Worm (Caenorhabditis elegans) whole organism, L1 larva: ENCODE results near the gene C16C8.5.
A peak's percentile ranks its signal among the peaks of the same experiment; 100 is the strongest.

Experiments
- C04F5.9 ChIP-seq: sonication (generic microtip); optimal IDR thresholded peaks from 2 replicates; lab custom pipeline; 2016; ENCODE audit warnings: missing genetic modification characterization, missing compliant biosample characterization
- C16A3.4 ChIP-seq: fragments of 150-350 bp; optimal IDR thresholded peaks from 2 replicates; lab custom pipeline; 2014; ENCODE audit warnings: missing biosample characterization, missing genetic modification characterization
- C34B4.2 ChIP-seq: sonication (generic microtip); optimal IDR thresholded peaks from 2 replicates; lab custom pipeline; 2017; ENCODE audit warnings: mild to moderate bottlenecking, missing genetic modification characterization, missing compliant biosample characterization
- F16B12.6 ChIP-seq: fragments of 150-350 bp; optimal IDR thresholded peaks from 2 replicates; lab custom pipeline; 2014; ENCODE audit warnings: missing biosample characterization, missing genetic modification characterization
- aha-1 ChIP-seq: fragments of 150-350 bp; optimal IDR thresholded peaks from 2 replicates; lab custom pipeline; 2014; ENCODE audit warnings: missing biosample characterization, missing genetic modification characterization
- alr-1 ChIP-seq: fragments of 200-800 bp; sonication (Bioruptor generic); optimal IDR thresholded peaks from 2 replicates; lab custom pipeline; 2018; ENCODE audit warnings: borderline replicate concordance, mild to moderate bottlenecking, missing genetic modification characterization, missing compliant biosample characterization
- blmp-1 ChIP-seq: fragments of 150-350 bp; optimal IDR thresholded peaks from 2 replicates; lab custom pipeline; 2014; ENCODE audit warnings: missing biosample characterization, missing genetic modification characterization
- ceh-8 ChIP-seq: fragments of 200-800 bp; sonication (Bioruptor generic); optimal IDR thresholded peaks from 2 replicates; lab custom pipeline; 2018; ENCODE audit warnings: mild to moderate bottlenecking, missing genetic modification characterization, moderate library complexity, missing compliant biosample characterization
- ceh-88 ChIP-seq: fragments of 200-800 bp; sonication (Bioruptor generic); IDR thresholded peaks from 2 replicates; pipeline ENCODE4 v1.3.6; 2022; ENCODE audit warnings: missing genetic modification characterization, missing compliant biosample characterization
- ceh-90 ChIP-seq: sonication (generic microtip); optimal IDR thresholded peaks from 2 replicates; lab custom pipeline; 2016; ENCODE audit warnings: missing genetic modification characterization, missing compliant biosample characterization
- ces-1 ChIP-seq: fragments of 150-350 bp; optimal IDR thresholded peaks from 2 replicates; lab custom pipeline; 2014; ENCODE audit warnings: missing biosample characterization, missing genetic modification reagents, missing genetic modification characterization
- dpl-1 ChIP-seq, 3 experiments: fragments of 150-350 bp in 2 of 3; sonication (generic microtip) in 1 of 3; optimal IDR thresholded peaks; 2 replicates each; lab custom pipeline; 2014 to 2017; ENCODE audit warnings: missing biosample characterization in 3 of 3, missing genetic modification characterization in 3 of 3, missing genetic modification reagents in 3 of 3
- efl-1 ChIP-seq, 4 experiments: fragments of 150-350 bp; optimal IDR thresholded peaks in 3 of 4; peaks in 1 of 4; 1 replicate in 1 of 4; 2 replicates in 3 of 4; lab custom pipeline; 2014; ENCODE audit warnings: missing biosample characterization in 2 of 4, missing genetic modification characterization in 2 of 4, missing genetic modification reagents in 2 of 4
- egl-13 ChIP-seq: sonication (generic microtip); optimal IDR thresholded peaks from 2 replicates; lab custom pipeline; 2016; ENCODE audit warnings: missing genotype, missing genetic modification reagents, missing genetic modification characterization, missing compliant biosample characterization
- egl-27 ChIP-seq, 2 experiments: fragments of 150-350 bp in 1 of 2; sonication (generic microtip); optimal IDR thresholded peaks; 3 replicates each; lab custom pipeline; 2017 to 2018; ENCODE audit warnings: missing biosample characterization in 2 of 2, missing genetic modification characterization in 2 of 2, missing genetic modification reagents in 2 of 2
- elt-2 ChIP-seq: sonication (generic microtip); optimal IDR thresholded peaks from 2 replicates; lab custom pipeline; 2016; ENCODE audit warnings: missing genetic modification characterization, mild to moderate bottlenecking, inconsistent platforms, missing compliant biosample characterization, missing genetic modification reagents
- fkh-10 ChIP-seq: sonication (generic microtip); optimal IDR thresholded peaks from 2 replicates; lab custom pipeline; 2017; ENCODE audit warnings: missing biosample characterization, missing genetic modification reagents, missing genetic modification characterization
- grh-1 ChIP-seq: fragments of 200-800 bp; sonication (Bioruptor generic); IDR thresholded peaks from 2 replicates; pipeline ENCODE4 v1.3.6; 2022; ENCODE audit warnings: missing genetic modification reagents, missing genetic modification characterization, missing compliant biosample characterization
- hlh-4 ChIP-seq: sonication (generic microtip); optimal IDR thresholded peaks from 2 replicates; lab custom pipeline; 2016; ENCODE audit warnings: mild to moderate bottlenecking, missing genetic modification characterization, missing compliant biosample characterization
- hpl-2 ChIP-seq: fragments of 150-350 bp; optimal IDR thresholded peaks from 2 replicates; lab custom pipeline; 2014; ENCODE audit warnings: missing biosample characterization, missing genetic modification reagents, missing genetic modification characterization
- lin-35 ChIP-seq, 2 experiments: fragments of 150-350 bp; optimal IDR thresholded peaks; 2 replicates each; lab custom pipeline; 2014; ENCODE audit warnings: missing biosample characterization in 2 of 2, missing genetic modification characterization in 2 of 2, missing genetic modification reagents in 2 of 2
- lin-39 ChIP-seq: fragments of 150-350 bp; optimal IDR thresholded peaks from 2 replicates; lab custom pipeline; 2014; ENCODE audit warnings: missing biosample characterization, missing genetic modification reagents, missing genetic modification characterization
- lsy-2 ChIP-seq, 2 experiments: fragments of 150-350 bp; optimal IDR thresholded peaks; 2 replicates each; lab custom pipeline; 2014; ENCODE audit warnings: missing biosample characterization in 2 of 2, missing genetic modification characterization in 2 of 2
- mab-9 ChIP-seq: fragments of 200-800 bp; sonication (Bioruptor generic); IDR thresholded peaks from 2 replicates; pipeline ENCODE4 v1.3.6; 2022; ENCODE audit warnings: missing genetic modification reagents, missing genetic modification characterization, missing compliant biosample characterization
- mdl-1 ChIP-seq, 2 experiments: fragments of 150-350 bp; optimal IDR thresholded peaks; 2 replicates each; lab custom pipeline; 2014 to 2017; ENCODE audit warnings: missing biosample characterization in 2 of 2, missing genetic modification characterization in 2 of 2, inconsistent platforms in 1 of 2
- mep-1 ChIP-seq: fragments of 150-350 bp; optimal IDR thresholded peaks from 2 replicates; lab custom pipeline; 2014; ENCODE audit warnings: missing biosample characterization, missing genetic modification characterization
- nhr-12 ChIP-seq: sonication (generic microtip); optimal IDR thresholded peaks from 2 replicates; lab custom pipeline; 2017; ENCODE audit warnings: missing biosample characterization, missing genetic modification characterization
- nhr-19 ChIP-seq: fragments of 200-800 bp; sonication (Bioruptor generic); conservative IDR thresholded peaks from 2 replicates; pipeline ENCODE4 v1.3.6; 2022; ENCODE audit warnings: missing genetic modification characterization, missing compliant biosample characterization
- nhr-47 ChIP-seq: sonication (generic microtip); optimal IDR thresholded peaks from 2 replicates; lab custom pipeline; 2016; ENCODE audit warnings: mild to moderate bottlenecking, missing genetic modification characterization, moderate library complexity, missing compliant biosample characterization
- nhr-71 ChIP-seq: sonication (generic microtip); optimal IDR thresholded peaks from 2 replicates; lab custom pipeline; 2016; ENCODE audit warnings: mild to moderate bottlenecking, missing genetic modification characterization, moderate library complexity, missing compliant biosample characterization
- nhr-77 ChIP-seq: fragments of 150-350 bp; optimal IDR thresholded peaks from 2 replicates; lab custom pipeline; 2014; ENCODE audit warnings: missing biosample characterization, missing genetic modification characterization
- nhr-84 ChIP-seq: sonication (generic microtip); optimal IDR thresholded peaks from 2 replicates; lab custom pipeline; 2017; ENCODE audit warnings: missing biosample characterization, missing genetic modification characterization
- nhr-90 ChIP-seq: sonication (generic microtip); optimal IDR thresholded peaks from 2 replicates; lab custom pipeline; 2016; ENCODE audit warnings: mild to moderate bottlenecking, missing genetic modification characterization, missing compliant biosample characterization; ENCODE audit not compliant: poor library complexity
- pag-3 ChIP-seq: sonication (generic microtip); optimal IDR thresholded peaks from 2 replicates; lab custom pipeline; 2017; ENCODE audit warnings: missing genetic modification characterization, mild to moderate bottlenecking, missing compliant biosample characterization, antibody characterized with exemption, borderline replicate concordance; ENCODE audit not compliant: insufficient read depth
- pqm-1 ChIP-seq: sonication (generic microtip); optimal IDR thresholded peaks from 3 replicates; lab custom pipeline; 2017; ENCODE audit warnings: missing biosample characterization, missing genetic modification characterization
- skn-1 ChIP-seq: fragments of 150-350 bp; optimal IDR thresholded peaks from 2 replicates; lab custom pipeline; 2014; ENCODE audit warnings: missing biosample characterization, missing genetic modification characterization
- snpc-4 ChIP-seq: fragments of 150-350 bp; optimal IDR thresholded peaks from 2 replicates; lab custom pipeline; 2014; ENCODE audit warnings: missing biosample characterization, missing genetic modification characterization
- sox-4 ChIP-seq: sonication (generic microtip); optimal IDR thresholded peaks from 2 replicates; lab custom pipeline; 2016; ENCODE audit warnings: missing genetic modification characterization, missing compliant biosample characterization
- sup-37 ChIP-seq: fragments of 200-800 bp; sonication (Bioruptor generic); optimal IDR thresholded peaks from 2 replicates; lab custom pipeline; 2018; ENCODE audit warnings: mild to moderate bottlenecking, missing genetic modification characterization, missing compliant biosample characterization
- swsn-7 ChIP-seq: sonication (generic microtip); optimal IDR thresholded peaks from 2 replicates; lab custom pipeline; 2016; ENCODE audit warnings: missing genetic modification characterization, missing compliant biosample characterization
- tbx-2 ChIP-seq: sonication (generic microtip); optimal IDR thresholded peaks from 2 replicates; lab custom pipeline; 2016; ENCODE audit warnings: missing genetic modification characterization, missing compliant biosample characterization
- tlp-1 ChIP-seq: fragments of 150-350 bp; optimal IDR thresholded peaks from 2 replicates; lab custom pipeline; 2014; ENCODE audit warnings: missing biosample characterization, missing genetic modification characterization
- unc-62 ChIP-seq: fragments of 150-350 bp; optimal IDR thresholded peaks from 2 replicates; lab custom pipeline; 2014; ENCODE audit warnings: missing biosample characterization, missing genetic modification reagents, missing genetic modification characterization
- unc-98 ChIP-seq: fragments of 200-800 bp; sonication (Bioruptor generic); IDR thresholded peaks from 2 replicates; pipeline ENCODE4 v1.3.6; 2022; ENCODE audit warnings: missing genetic modification characterization, missing compliant biosample characterization
- zag-1 ChIP-seq: fragments of 150-350 bp; optimal IDR thresholded peaks from 2 replicates; lab custom pipeline; 2014; ENCODE audit warnings: missing biosample characterization, missing genetic modification characterization
- ztf-11 ChIP-seq, 2 experiments: sonication (generic microtip); optimal IDR thresholded peaks; 2 replicates each; lab custom pipeline; 2016 to 2017; ENCODE audit warnings: missing genetic modification characterization in 2 of 2, missing biosample characterization in 1 of 2, missing compliant biosample characterization in 1 of 2

Gene C16C8.5

DNA sequence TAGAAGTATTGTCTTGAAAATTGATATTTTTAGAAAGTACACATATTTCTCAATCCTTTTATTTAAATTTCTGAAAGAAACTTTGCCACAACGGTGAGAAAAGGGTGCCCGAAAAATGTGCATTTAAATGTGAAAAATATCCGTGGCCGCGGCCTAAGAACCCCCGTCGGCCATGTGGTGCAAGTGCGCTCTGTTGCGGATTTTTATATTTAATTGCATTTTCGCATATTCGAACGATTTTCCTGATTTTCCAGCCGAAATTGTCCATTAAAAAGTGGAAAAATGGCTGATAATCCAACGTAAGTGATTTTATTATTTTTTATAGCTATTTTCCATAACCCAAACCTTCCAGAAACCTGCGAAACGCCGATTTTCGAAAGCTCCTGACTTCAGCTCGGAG is 37.0 kb upstream of the C16C8.5 start, which contains the start of gene smu-2 (continued):
- TF ChIP-seq swsn-7 (tag; lab: Kevin White, UChicago) (no peak), hpl-2 (GFP tag; lab: Kevin White, UChicago) (no peak), lsy-2 (tag; optimal IDR thresholded peaks at IDR 0.05; lab: Kevin White, UChicago) (peak; percentile 69 to 75), pqm-1 (tag; lab: Kevin White, UChicago) (no peak), efl-1 (optimal IDR thresholded peaks at IDR 0.05; lab: Kevin White, UChicago) (peak; percentile 71 to 73), efl-1 (GFP tag; optimal IDR thresholded peaks at IDR 0.05 in 1 of 2; lab: Kevin White, UChicago) (peak; percentile 71 to 96), hlh-4 (tag; lab: Kevin White, UChicago) (no peak), sup-37 (GFP tag; lab: Kevin White, UChicago) (no peak), ztf-11 (tag; optimal IDR thresholded peaks at IDR 0.05; lab: Kevin White, UChicago) (peak in 1 of 2 experiments; percentile 77), nhr-47 (no peak), zag-1 (tag; lab: Kevin White, UChicago) (no peak), dpl-1 (GFP tag; optimal IDR thresholded peaks at IDR 0.05; lab: Kevin White, UChicago) (peak; percentile 50 to 73 (median 64)), alr-1 (tag; lab: Kevin White, UChicago) (no peak), nhr-12 (tag; lab: Kevin White, UChicago) (no peak), pag-3 (no peak), fkh-10 (peak; percentile 44), F16B12.6 (tag; lab: Kevin White, UChicago) (peak; percentile 53), tlp-1 (no peak), nhr-77 (tag; lab: Kevin White, UChicago) (no peak), ces-1 (peak; percentile 70), grh-1 (GFP tag; lab: Robert Waterston, UW) (no peak), lin-35 (GFP tag; optimal IDR thresholded peaks at IDR 0.05; lab: Kevin White, UChicago) (peak; percentile 51 to 70), nhr-71 (tag; lab: Kevin White, UChicago) (no peak), aha-1 (tag; lab: Kevin White, UChicago) (no peak), egl-13 (tag; lab: Kevin White, UChicago) (peak; percentile 25), tbx-2 (tag; lab: Kevin White, UChicago) (peak; percentile 71), mab-9 (GFP tag; lab: Robert Waterston, UW) (peak; percentile 54), C16A3.4 (tag; lab: Kevin White, UChicago) (peak; percentile 56), nhr-19 (peak; percentile 57), blmp-1 (tag; lab: Kevin White, UChicago) (no peak), lin-39 (peak; percentile 1), elt-2 (peak; percentile 48), sox-4 (peak; percentile 66), skn-1 (tag; lab: Kevin White, UChicago) (peak; percentile 37), nhr-90 (tag; lab: Kevin White, UChicago) (peak; percentile 68), ceh-88 (GFP tag; lab: Robert Waterston, UW) (no peak), mdl-1 (tag; optimal IDR thresholded peaks at IDR 0.05; lab: Kevin White, UChicago) (no peak), C04F5.9 (tag; lab: Kevin White, UChicago) (peak; percentile 67), nhr-84 (tag; lab: Kevin White, UChicago) (no peak), ceh-8 (GFP tag; lab: Kevin White, UChicago) (no peak)

DNA sequence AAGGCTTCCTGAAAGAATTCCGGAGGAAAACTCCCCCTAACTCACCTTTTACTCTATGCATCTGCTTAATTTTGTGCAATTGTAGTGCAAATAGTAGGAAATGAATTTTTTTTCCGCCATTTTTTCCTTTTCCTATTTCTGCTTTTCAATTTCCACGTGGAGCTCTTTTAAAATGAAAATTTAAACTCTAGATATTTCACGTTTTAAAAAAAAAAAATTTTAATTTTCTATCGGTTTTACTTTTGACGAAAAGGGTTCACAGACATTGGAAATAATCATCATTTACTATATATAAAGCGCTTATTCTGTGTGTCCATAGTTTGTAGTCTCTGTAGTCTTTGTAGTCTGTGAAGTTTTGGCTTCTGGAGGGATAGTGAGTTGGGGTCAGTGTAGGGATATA is 36.4 kb upstream of the C16C8.5 start, which contains the start of gene Y49F6B.8:
TSS of gene Y49F6B.8 (minus strand) at position 101 of the 400 bp plus-strand sequence.
- TF ChIP-seq ceh-90 (no peak), lsy-2 (tag; optimal IDR thresholded peaks at IDR 0.05; lab: Kevin White, UChicago) (no peak), C34B4.2 (no peak), egl-27 (tag; optimal IDR thresholded peaks at IDR 0.05; lab: Kevin White, UChicago) (no peak), fkh-10 (no peak), elt-2 (no peak), ces-1 (no peak), mep-1 (tag; lab: Kevin White, UChicago) (no peak), unc-62 (no peak), snpc-4 (tag; lab: Kevin White, UChicago) (no peak), aha-1 (tag; lab: Kevin White, UChicago) (no peak), unc-98 (GFP tag; lab: Robert Waterston, UW) (no peak), ztf-11 (tag; optimal IDR thresholded peaks at IDR 0.05; lab: Kevin White, UChicago) (no peak)
- TF ChIP-seq, all 84 proteins: peak for 0
